Worm (Caenorhabditis elegans) whole organism, L4 larva: ENCODE measurements around the gene cest-17.

Experiments used
- F10B5.3 ChIP-seq: sonication (generic microtip); optimal IDR thresholded peaks from 2 replicates; lab custom pipeline; 2016; ENCODE audit warnings: mild to moderate bottlenecking, missing genetic modification characterization, missing compliant biosample characterization
- F26F4.8 ChIP-seq: fragments of 200-800 bp; sonication (Bioruptor generic); conservative IDR thresholded peaks from 2 replicates; pipeline ENCODE4 v1.3.6; 2022; ENCODE audit warnings: missing genetic modification characterization, missing compliant biosample characterization
- F37D6.2 ChIP-seq: sonication (generic microtip); optimal IDR thresholded peaks from 2 replicates; lab custom pipeline; 2016; ENCODE audit warnings: mild to moderate bottlenecking, missing genetic modification characterization, missing compliant biosample characterization
- F44E2.7 ChIP-seq: fragments of 200-800 bp; sonication (Bioruptor generic); IDR thresholded peaks from 2 replicates; pipeline ENCODE4 v2.1.2; 2022; ENCODE audit warnings: missing genetic modification characterization, missing compliant biosample characterization
- T20F7.1 ChIP-seq: fragments of 200-800 bp; sonication (Bioruptor generic); optimal IDR thresholded peaks from 2 replicates; lab custom pipeline; 2018; ENCODE audit warnings: mild to moderate bottlenecking, missing genetic modification characterization, missing compliant biosample characterization
- Y105C5A.15 ChIP-seq: fragments of 200-800 bp; sonication (Bioruptor generic); IDR thresholded peaks from 2 replicates; pipeline ENCODE4 v1.3.6; 2022; ENCODE audit warnings: missing genetic modification characterization, missing compliant biosample characterization
- Y48G9A.11 ChIP-seq: fragments of 200-800 bp; sonication (Bioruptor generic); IDR thresholded peaks from 2 replicates; pipeline ENCODE4 v1.3.6; 2022; ENCODE audit warnings: missing genetic modification reagents, missing genetic modification characterization, missing compliant biosample characterization
- Y5F2A.4 ChIP-seq: fragments of 200-800 bp; sonication (Bioruptor generic); optimal IDR thresholded peaks from 2 replicates; lab custom pipeline; 2018; ENCODE audit warnings: mild to moderate bottlenecking, missing genetic modification characterization, missing compliant biosample characterization
- Y75B8A.6 ChIP-seq: fragments of 200-800 bp; sonication (Bioruptor generic); IDR thresholded peaks from 2 replicates; pipeline ENCODE4 v1.3.6; 2022; ENCODE audit warnings: missing genetic modification reagents, missing genetic modification characterization, missing compliant biosample characterization
- ZK337.2 ChIP-seq: fragments of 200-800 bp; sonication (Bioruptor generic); IDR thresholded peaks from 2 replicates; pipeline ENCODE4 v1.3.6; 2022; ENCODE audit warnings: missing genetic modification reagents, missing genetic modification characterization, missing compliant biosample characterization
- ceh-28 ChIP-seq: fragments of 150-350 bp; optimal IDR thresholded peaks from 2 replicates; lab custom pipeline; 2014; ENCODE audit warnings: missing biosample characterization, missing genetic modification reagents, missing genetic modification characterization
- cey-2 ChIP-seq: sonication (generic microtip); optimal IDR thresholded peaks from 3 replicates; lab custom pipeline; 2017; ENCODE audit warnings: missing genetic modification characterization, mild to moderate bottlenecking, missing compliant biosample characterization, antibody characterized with exemption, borderline replicate concordance; ENCODE audit not compliant: insufficient read depth
- daf-16 ChIP-seq, 3 experiments: sonication (generic microtip); optimal IDR thresholded peaks; 2 replicates each; lab custom pipeline; 2016 to 2017; ENCODE audit warnings: missing genetic modification characterization in 3 of 3, missing genetic modification reagents in 3 of 3, mild to moderate bottlenecking in 2 of 3, missing compliant biosample characterization in 2 of 3, missing biosample characterization in 1 of 3, moderate library complexity in 1 of 3
- dmd-8 ChIP-seq: fragments of 200-800 bp; sonication (Bioruptor generic); IDR thresholded peaks from 2 replicates; pipeline ENCODE4 v1.3.6; 2022; ENCODE audit warnings: missing genetic modification characterization, missing compliant biosample characterization
- dmd-9 ChIP-seq: fragments of 200-800 bp; sonication (Bioruptor generic); IDR thresholded peaks from 2 replicates; pipeline ENCODE4 v1.3.6; 2022; ENCODE audit warnings: missing genetic modification reagents, missing genetic modification characterization, missing compliant biosample characterization
- dpl-1 ChIP-seq: fragments of 150-350 bp; optimal IDR thresholded peaks from 2 replicates; lab custom pipeline; 2014; ENCODE audit warnings: missing biosample characterization, missing genetic modification reagents, missing genetic modification characterization
- egl-43 ChIP-seq: fragments of 200-800 bp; sonication (Bioruptor generic); IDR thresholded peaks from 2 replicates; pipeline ENCODE4 v1.3.6; 2022; ENCODE audit warnings: missing genetic modification reagents, missing genetic modification characterization, missing compliant biosample characterization
- fkh-10 ChIP-seq: fragments of 150-350 bp; optimal IDR thresholded peaks from 2 replicates; lab custom pipeline; 2014; ENCODE audit warnings: missing biosample characterization, missing genetic modification reagents, missing genetic modification characterization
- hlh-11 ChIP-seq: fragments of 200-800 bp; sonication (Bioruptor generic); optimal IDR thresholded peaks from 2 replicates; lab custom pipeline; 2018; ENCODE audit warnings: mild to moderate bottlenecking, missing genetic modification characterization, missing compliant biosample characterization
- hlh-30 ChIP-seq: sonication (generic microtip); optimal IDR thresholded peaks from 2 replicates; lab custom pipeline; 2017; ENCODE audit warnings: antibody characterized with exemption, mild to moderate bottlenecking, missing genetic modification characterization, missing compliant biosample characterization; ENCODE audit not compliant: insufficient read depth
- jun-1 ChIP-seq: fragments of 150-350 bp; optimal IDR thresholded peaks from 2 replicates; lab custom pipeline; 2014; ENCODE audit warnings: missing biosample characterization, missing genetic modification reagents, missing genetic modification characterization
- lim-7 ChIP-seq: fragments of 200-800 bp; sonication (Bioruptor generic); IDR thresholded peaks from 2 replicates; pipeline ENCODE4 v1.3.6; 2022; ENCODE audit warnings: missing genetic modification characterization, missing compliant biosample characterization
- lin-1 ChIP-seq: fragments of 200-800 bp; sonication (Bioruptor generic); IDR thresholded peaks from 2 replicates; pipeline ENCODE4 v1.3.6; 2022; ENCODE audit warnings: missing genetic modification reagents, missing genetic modification characterization, missing compliant biosample characterization
- lin-29 ChIP-seq: fragments of 200-800 bp; sonication (Bioruptor generic); IDR thresholded peaks from 2 replicates; pipeline ENCODE4 v1.3.6; 2022; ENCODE audit warnings: missing genetic modification reagents, missing genetic modification characterization, missing compliant biosample characterization
- lin-38 ChIP-seq: fragments of 200-800 bp; sonication (Bioruptor generic); IDR thresholded peaks from 2 replicates; pipeline ENCODE4 v1.3.6; 2022; ENCODE audit warnings: missing genetic modification reagents, missing genetic modification characterization, missing compliant biosample characterization
- madf-9 ChIP-seq: fragments of 200-800 bp; sonication (Bioruptor generic); conservative IDR thresholded peaks from 2 replicates; pipeline ENCODE4 v1.3.6; 2022; ENCODE audit warnings: missing genetic modification reagents, missing genetic modification characterization, missing compliant biosample characterization
- mdl-1 ChIP-seq, 2 experiments: fragments of 150-350 bp in 1 of 2; sonication (generic microtip) in 1 of 2; optimal IDR thresholded peaks; 2 replicates each; lab custom pipeline; 2014 to 2017; ENCODE audit warnings: missing biosample characterization in 2 of 2, missing genetic modification characterization in 2 of 2
- mep-1 ChIP-seq: fragments of 150-350 bp; sonication (generic microtip); optimal IDR thresholded peaks from 3 replicates; lab custom pipeline; 2014; ENCODE audit warnings: missing biosample characterization, missing genetic modification characterization
- mes-2 ChIP-seq: sonication (generic microtip); optimal IDR thresholded peaks from 2 replicates; lab custom pipeline; 2016; ENCODE audit warnings: missing genotype, mild to moderate bottlenecking, missing genetic modification characterization, missing compliant biosample characterization; ENCODE audit not compliant: poor library complexity, severe bottlenecking
- nhr-237 ChIP-seq: sonication (generic microtip); optimal IDR thresholded peaks from 2 replicates; lab custom pipeline; 2017; ENCODE audit warnings: missing biosample characterization, missing genetic modification characterization
- nhr-42 ChIP-seq: fragments of 200-800 bp; sonication (Bioruptor generic); IDR thresholded peaks from 2 replicates; pipeline ENCODE4 v1.3.6; 2022; ENCODE audit warnings: missing genetic modification characterization, missing compliant biosample characterization
- nhr-6 ChIP-seq: fragments of 150-350 bp; optimal IDR thresholded peaks from 2 replicates; lab custom pipeline; 2014; ENCODE audit warnings: missing biosample characterization, missing genetic modification characterization
- nhr-77 ChIP-seq: fragments of 150-350 bp; optimal IDR thresholded peaks from 2 replicates; lab custom pipeline; 2014; ENCODE audit warnings: missing biosample characterization, missing genetic modification characterization
- pha-4 ChIP-seq, 2 experiments: fragments of 150-350 bp in 1 of 2; fragments of 200-800 bp in 1 of 2; sonication (Bioruptor generic) in 1 of 2; IDR thresholded peaks in 1 of 2; optimal IDR thresholded peaks in 1 of 2; 2 replicates each; pipeline versions ENCODE4 v1.3.6 to Lab custom; 2014 to 2022; ENCODE audit warnings: missing genetic modification characterization in 2 of 2, missing genetic modification reagents in 2 of 2, missing biosample characterization in 1 of 2, missing compliant biosample characterization in 1 of 2
- php-3 ChIP-seq: fragments of 200-800 bp; sonication (Bioruptor generic); IDR thresholded peaks from 2 replicates; pipeline ENCODE4 v1.3.6; 2022; ENCODE audit warnings: missing genetic modification reagents, missing genetic modification characterization, missing compliant biosample characterization
- pqm-1 ChIP-seq: sonication (generic microtip); optimal IDR thresholded peaks from 2 replicates; lab custom pipeline; 2017; ENCODE audit warnings: missing biosample characterization, missing genetic modification characterization
- saeg-2 ChIP-seq: fragments of 200-800 bp; sonication (Bioruptor generic); IDR thresholded peaks from 2 replicates; pipeline ENCODE4 v1.3.6; 2022; ENCODE audit warnings: missing genetic modification reagents, missing genetic modification characterization, missing compliant biosample characterization
- sdz-12 ChIP-seq: fragments of 200-800 bp; sonication (Bioruptor generic); optimal IDR thresholded peaks from 2 replicates; lab custom pipeline; 2018; ENCODE audit warnings: mild to moderate bottlenecking, missing genetic modification characterization, missing compliant biosample characterization
- set-16 ChIP-seq: fragments of 200-800 bp; sonication (Bioruptor generic); IDR thresholded peaks from 2 replicates; pipeline ENCODE4 v1.3.6; 2022; ENCODE audit warnings: missing genetic modification reagents, missing genetic modification characterization, missing compliant biosample characterization
- snpc-1.2 ChIP-seq: fragments of 200-800 bp; sonication (Bioruptor generic); IDR thresholded peaks from 2 replicates; pipeline ENCODE4 v1.3.6; 2022; ENCODE audit warnings: missing genetic modification reagents, missing genetic modification characterization, missing compliant biosample characterization
- unc-130 ChIP-seq: sonication (generic microtip); optimal IDR thresholded peaks from 2 replicates; lab custom pipeline; 2016; ENCODE audit warnings: missing genetic modification reagents, missing genetic modification characterization, missing compliant biosample characterization
- unc-39 ChIP-seq: sonication (generic microtip); optimal IDR thresholded peaks from 2 replicates; lab custom pipeline; 2017; ENCODE audit warnings: missing biosample characterization, missing genetic modification characterization
- unc-62 ChIP-seq, 3 experiments: fragments of 150-350 bp in 1 of 3; sonication (generic microtip); optimal IDR thresholded peaks in 2 of 3; peaks in 1 of 3; 1 replicate in 1 of 3; 2 replicates in 2 of 3; lab custom pipeline; 2014 to 2017; ENCODE audit warnings: missing biosample characterization in 3 of 3, missing genetic modification characterization in 3 of 3, missing genetic modification reagents in 3 of 3, missing genotype in 1 of 3
- vab-7 ChIP-seq: fragments of 200-800 bp; sonication (Bioruptor generic); IDR thresholded peaks from 2 replicates; pipeline ENCODE4 v1.3.6; 2022; ENCODE audit warnings: missing genetic modification reagents, missing genetic modification characterization, missing compliant biosample characterization
- zfp-2 ChIP-seq: sonication (generic microtip); optimal IDR thresholded peaks from 2 replicates; lab custom pipeline; 2016; ENCODE audit warnings: mild to moderate bottlenecking, missing genetic modification characterization, missing compliant biosample characterization
- zip-11 ChIP-seq: fragments of 200-800 bp; sonication (Bioruptor generic); IDR thresholded peaks from 2 replicates; pipeline ENCODE4 v1.3.6; 2022; ENCODE audit warnings: missing genetic modification characterization, missing compliant biosample characterization

The cest-17 gene

DNA sequence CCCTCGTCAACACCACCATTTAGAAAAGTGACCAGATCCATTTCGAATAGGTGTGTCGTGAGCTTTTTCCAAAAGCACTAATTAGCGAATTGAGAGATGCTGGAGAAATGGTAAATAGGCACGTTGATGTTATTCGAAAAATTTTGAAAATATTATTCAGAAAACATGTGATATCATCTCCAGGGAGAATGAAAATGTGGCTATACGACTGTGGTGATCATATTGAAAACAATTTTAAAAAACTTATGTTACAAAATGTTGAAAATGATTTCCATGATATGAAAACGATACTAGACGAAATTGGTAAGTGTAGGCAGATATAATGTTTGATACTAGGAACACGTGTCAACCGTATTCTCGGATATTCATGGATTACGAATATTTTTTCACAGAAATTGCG is 23.7 kb downstream of the cest-17 start, which contains the start of gene K07C11.10:
TSS of gene K07C11.10 (minus strand) at position 101 of the 400 bp plus-strand sequence.
- TF ChIP-seq cey-2 (tag; lab: Kevin White, UChicago) (no peak), unc-62 (GFP tag; optimal IDR thresholded peaks at IDR 0.05 in 1 of 2; lab: Kevin White, UChicago) (peak in 1 of 2 experiments; percentile 47), unc-62 (tag; optimal IDR thresholded peaks at IDR 0.05; lab: Kevin White, UChicago) (no peak)

DNA sequence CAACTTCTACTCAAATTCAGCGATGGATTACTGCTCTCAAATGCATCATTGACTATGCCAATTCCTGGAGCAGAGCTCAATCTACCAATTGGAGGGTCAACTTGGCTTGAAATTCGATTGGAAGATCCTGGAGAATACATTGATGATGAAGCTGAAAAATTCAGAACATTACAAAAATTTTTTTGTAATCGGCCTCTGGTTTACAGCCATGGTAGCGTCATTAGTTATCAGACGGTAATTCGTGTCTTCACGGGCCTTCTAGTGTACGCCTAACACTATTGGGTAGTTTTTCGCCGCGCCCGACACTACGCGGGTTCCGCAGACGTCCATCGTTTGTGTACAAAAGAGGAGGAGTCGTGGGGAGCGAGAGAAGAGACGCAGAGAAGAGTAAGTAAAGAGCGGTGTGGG is 25.6 kb downstream of the cest-17 start:
- TF ChIP-seq jun-1 (tag; lab: Kevin White, UChicago) (no peak), php-3 (GFP tag; lab: Robert Waterston, UW) (peak; percentile 73), unc-130 (GFP tag; lab: Kevin White, UChicago) (peak; percentile 91), F44E2.7 (no peak), F10B5.3 (peak; percentile 83), set-16 (GFP tag; lab: Robert Waterston, UW) (no peak), madf-9 (GFP tag; lab: Robert Waterston, UW) (0 out of 2 replicates have a peak, but pooled peaks have one; percentile 10), lin-29 (peak; percentile 25; the same call in 1 of the 2 replicates), snpc-1.2 (GFP tag; lab: Robert Waterston, UW) (peak; percentile 92), dpl-1 (GFP tag; lab: Kevin White, UChicago) (peak; percentile 53), nhr-237 (tag; lab: Kevin White, UChicago) (no peak), dmd-8 (no peak), zip-11 (no peak), lin-38 (GFP tag; lab: Robert Waterston, UW) (no peak; the same call in 1 of the 2 replicates), F37D6.2 (peak; percentile 66), ceh-28 (tag; lab: Kevin White, UChicago) (no peak), hlh-30 (peak; percentile 80), lin-1 (GFP tag; lab: Robert Waterston, UW) (peak; percentile 49; the same call in 1 of the 2 replicates), T20F7.1 (GFP tag; lab: Kevin White, UChicago) (peak; percentile 82), Y48G9A.11 (GFP tag; lab: Robert Waterston, UW) (peak; percentile 92), nhr-42 (peak; percentile 47), mdl-1 (tag; optimal IDR thresholded peaks at IDR 0.05; lab: Kevin White, UChicago) (peak; percentile 48 to 51), mes-2 (tag; lab: Kevin White, UChicago) (peak; percentile 90), mep-1 (tag; lab: Kevin White, UChicago) (peak; percentile 93), daf-16 (GFP tag; optimal IDR thresholded peaks at IDR 0.05; lab: Kevin White, UChicago) (peak; percentile 65 to 88), daf-16 (tag; optimal IDR thresholded peaks at IDR 0.05; lab: Kevin White, UChicago) (peak; percentile 86), egl-43 (no peak), pqm-1 (peak; percentile 8), dmd-9 (GFP tag; lab: Robert Waterston, UW) (peak; percentile 74), zfp-2 (tag; lab: Kevin White, UChicago) (peak; percentile 44), nhr-77 (tag; lab: Kevin White, UChicago) (peak; percentile 54), Y105C5A.15 (no peak), fkh-10 (GFP tag; lab: Kevin White, UChicago) (no peak), ZK337.2 (GFP tag; lab: Robert Waterston, UW) (no peak), sdz-12 (no peak), nhr-6 (peak; percentile 65), vab-7 (0 out of 2 replicates have a peak, but pooled peaks have one; percentile 29), lim-7 (GFP tag; lab: Robert Waterston, UW) (no peak), Y5F2A.4 (GFP tag; lab: Kevin White, UChicago) (no peak), pha-4 (GFP tag; IDR thresholded peaks at IDR 0.05; lab: Robert Waterston, UW) (peak; percentile 86), pha-4 (tag; optimal IDR thresholded peaks at IDR 0.05; lab: Kevin White, UChicago) (no peak), unc-39 (tag; lab: Kevin White, UChicago) (no peak), Y75B8A.6 (GFP tag; lab: Robert Waterston, UW) (no peak), hlh-11 (tag; lab: Kevin White, UChicago) (peak; percentile 83), saeg-2 (0 out of 2 replicates have a peak, but pooled peaks have one; percentile 47), F26F4.8 (GFP tag; lab: Robert Waterston, UW) (no peak)
